Fruit fly (Drosophila melanogaster) whole organism, pupa: ENCODE results near the gene Ziz.

Experiments
- CG10348 ChIP-seq: fragments of 200-800 bp; sonication (Bioruptor generic); IDR thresholded peaks from 2 replicates; pipeline ENCODE4 v1.3.6; 2022; ENCODE audit warnings: missing biosample characterization, missing genetic modification characterization
- CG12605 ChIP-seq: fragments of 200-800 bp; sonication (Bioruptor generic); IDR thresholded peaks from 2 replicates; pipeline ENCODE4 v1.3.6; 2022; ENCODE audit warnings: missing biosample characterization, missing genetic modification characterization
- CG13204 ChIP-seq: fragments of 200-800 bp; sonication (Bioruptor generic); optimal IDR thresholded peaks from 2 replicates; lab custom pipeline; 2018; ENCODE audit warnings: missing biosample characterization, mild to moderate bottlenecking, missing genetic modification characterization, moderate library complexity
- CG14655 ChIP-seq: fragments of 200-800 bp; sonication (Bioruptor generic); optimal IDR thresholded peaks from 3 replicates; lab custom pipeline; 2017; ENCODE audit warnings: mild to moderate bottlenecking, missing biosample characterization, missing genetic modification reagents, missing genetic modification characterization
- CG15710 ChIP-seq: fragments of 200-800 bp; sonication (Bioruptor generic); optimal IDR thresholded peaks from 2 replicates; lab custom pipeline; 2018; ENCODE audit warnings: missing biosample characterization, mild to moderate bottlenecking, missing genetic modification characterization, moderate library complexity
- CG17806 ChIP-seq: fragments of 200-800 bp; sonication (Bioruptor generic); optimal IDR thresholded peaks from 2 replicates; lab custom pipeline; 2018; ENCODE audit warnings: missing biosample characterization, mild to moderate bottlenecking, missing genetic modification characterization, moderate library complexity
- CG32121 ChIP-seq: fragments of 200-800 bp; sonication (Bioruptor generic); IDR thresholded peaks from 2 replicates; pipeline ENCODE4 v1.3.6; 2022; ENCODE audit warnings: missing biosample characterization, missing genetic modification characterization
- CG34367 ChIP-seq: fragments of 200-800 bp; sonication (Bioruptor generic); optimal IDR thresholded peaks from 2 replicates; lab custom pipeline; 2018; ENCODE audit warnings: missing biosample characterization, mild to moderate bottlenecking, missing genetic modification characterization
- CG4496 ChIP-seq: fragments of 200-800 bp; sonication (Bioruptor generic); IDR thresholded peaks from 3 replicates; pipeline ENCODE4 v1.3.6; 2022; ENCODE audit warnings: missing biosample characterization, missing genetic modification characterization
- CG8159 ChIP-seq: fragments of 200-800 bp; sonication (Bioruptor generic); optimal IDR thresholded peaks from 3 replicates; lab custom pipeline; 2018; ENCODE audit warnings: missing biosample characterization, mild to moderate bottlenecking, missing genetic modification characterization, moderate library complexity
- CG8301 ChIP-seq: fragments of 200-800 bp; sonication (Bioruptor generic); optimal IDR thresholded peaks from 2 replicates; lab custom pipeline; 2018; ENCODE audit warnings: missing biosample characterization, mild to moderate bottlenecking, missing genetic modification characterization
- CG9948 ChIP-seq: fragments of 200-800 bp; sonication (Bioruptor generic); optimal IDR thresholded peaks from 2 replicates; lab custom pipeline; 2018; ENCODE audit warnings: missing biosample characterization, mild to moderate bottlenecking, missing genetic modification characterization, moderate library complexity
- D1 ChIP-seq: fragments of 200-800 bp; sonication (Bioruptor generic); optimal IDR thresholded peaks from 2 replicates; lab custom pipeline; 2018; ENCODE audit warnings: missing biosample characterization, mild to moderate bottlenecking, missing genetic modification characterization, moderate library complexity
- EcR ChIP-seq: fragments of 200-800 bp; sonication (Bioruptor generic); optimal IDR thresholded peaks from 3 replicates; lab custom pipeline; 2019; ENCODE audit warnings: missing biosample characterization, missing genetic modification characterization, mild to moderate bottlenecking, moderate library complexity, missing genetic modification reagents
- Ets98B ChIP-seq: fragments of 200-800 bp; sonication (Bioruptor generic); IDR thresholded peaks from 2 replicates; pipeline ENCODE4 v1.3.6; 2022; ENCODE audit warnings: missing biosample characterization, missing genetic modification characterization
- Pif1A ChIP-seq: fragments of 200-800 bp; sonication (Bioruptor generic); optimal IDR thresholded peaks from 3 replicates; lab custom pipeline; 2016; ENCODE audit warnings: missing biosample characterization, missing genetic modification characterization
- Pif1B ChIP-seq: fragments of 200-800 bp; sonication (Bioruptor generic); optimal IDR thresholded peaks from 3 replicates; lab custom pipeline; 2016; ENCODE audit warnings: missing biosample characterization, missing genetic modification characterization
- Snoo ChIP-seq: fragments of 200-800 bp; sonication (Bioruptor generic); optimal IDR thresholded peaks from 3 replicates; lab custom pipeline; 2017; ENCODE audit warnings: missing biosample characterization, mild to moderate bottlenecking, missing genetic modification characterization, inconsistent platforms
- fd96Ca ChIP-seq: fragments of 200-800 bp; sonication (Bioruptor generic); IDR thresholded peaks from 3 replicates; pipeline ENCODE4 v1.3.6; 2022; ENCODE audit warnings: missing biosample characterization, missing genetic modification characterization
- gl ChIP-seq: fragments of 200-800 bp; sonication (Bioruptor generic); optimal IDR thresholded peaks from 2 replicates; lab custom pipeline; 2018; ENCODE audit warnings: missing biosample characterization, mild to moderate bottlenecking, missing genetic modification characterization
- rn ChIP-seq: fragments of 200-800 bp; sonication (Bioruptor generic); IDR thresholded peaks from 2 replicates; pipeline ENCODE4 v1.3.6; 2022; ENCODE audit warnings: missing biosample characterization, missing genetic modification characterization

The Ziz gene

dm6 chr2L:7515396-7515795 is 19.3 kb upstream of the Ziz start:
- peak; percentile 12 for TF ChIP-seq CG17806 (tag; lab: Kevin White, UChicago)
- peak; percentile 31 for TF ChIP-seq CG9948 (tag; lab: Kevin White, UChicago)
- TF ChIP-seq CG8301 (tag; lab: Kevin White, UChicago): peak; percentile 38
- peak; percentile 57; the same call in 1 of the 2 replicates for TF ChIP-seq CG32121 (GFP tag; lab: Robert Waterston, UW)
- peak; percentile 49 for TF ChIP-seq CG14655 (GFP tag; lab: Kevin White, UChicago)
- peak; percentile 73; the same call in 2 of the 3 replicates for TF ChIP-seq CG4496 (GFP tag; lab: Robert Waterston, UW)
- no peak for TF ChIP-seq CG10348 (GFP tag; lab: Robert Waterston, UW)
- no peak for TF ChIP-seq rn (GFP tag; lab: Robert Waterston, UW)
- TF ChIP-seq fd96Ca (GFP tag; lab: Robert Waterston, UW): no peak
- no peak for TF ChIP-seq CG13204 (GFP tag; lab: Kevin White, UChicago)
- no peak for TF ChIP-seq Pif1B (GFP tag; lab: Kevin White, UChicago)
- TF ChIP-seq EcR (GFP tag; lab: Kevin White, UChicago): no peak
- TF ChIP-seq Snoo (tag; lab: Kevin White, UChicago): no peak
- peak; percentile 44 for TF ChIP-seq Ets98B (GFP tag; lab: Robert Waterston, UW)
- TF ChIP-seq CG34367 (tag; lab: Kevin White, UChicago): no peak

DNA sequence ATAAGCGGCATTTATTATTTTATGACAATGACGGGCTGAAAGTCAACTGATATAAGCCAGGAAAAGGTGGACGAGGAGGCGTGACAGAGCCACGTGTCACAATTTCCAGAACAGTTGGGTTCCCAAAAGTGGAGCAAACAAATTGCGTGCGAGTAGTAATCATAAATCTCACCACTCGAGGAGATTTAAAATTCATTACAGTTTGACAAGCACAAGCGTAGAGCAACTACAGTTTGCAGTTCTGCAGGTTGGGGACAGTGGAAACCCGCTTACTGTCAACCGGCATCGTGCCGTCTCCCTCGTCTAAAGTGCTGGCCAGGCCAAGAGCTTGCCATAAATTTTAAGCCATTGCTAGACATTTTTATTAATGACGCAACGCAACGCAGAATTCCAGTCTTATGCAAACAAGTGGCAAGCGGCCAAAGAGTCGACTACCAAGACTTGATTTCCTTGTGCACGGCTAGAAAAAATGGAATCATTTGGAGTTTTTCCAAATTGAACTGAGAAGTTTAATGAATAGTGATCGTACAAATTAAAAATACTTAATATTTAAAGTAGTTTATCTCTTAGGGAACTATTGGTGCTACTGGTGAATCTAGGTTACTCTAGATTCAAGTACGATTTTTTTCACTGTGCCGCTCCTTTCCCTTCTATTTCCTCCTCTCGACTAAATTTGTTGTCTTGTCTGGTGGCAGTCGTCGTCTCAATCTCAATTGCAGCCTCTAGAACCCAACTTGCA is 17.4 kb upstream of the Ziz start:
- TF ChIP-seq gl (tag; lab: Kevin White, UChicago) (peak; percentile 24), rn (GFP tag; lab: Robert Waterston, UW) (peak; percentile 29; the same call in 1 of the 2 replicates), Snoo (tag; lab: Kevin White, UChicago) (no peak), CG13204 (GFP tag; lab: Kevin White, UChicago) (no peak), EcR (GFP tag; lab: Kevin White, UChicago) (no peak), CG8301 (tag; lab: Kevin White, UChicago) (peak; percentile 87), CG12605 (peak; percentile 38; the same call in 1 of the 2 replicates), Pif1B (GFP tag; lab: Kevin White, UChicago) (no peak), CG8159 (tag; lab: Kevin White, UChicago) (peak; percentile 62), CG34367 (tag; lab: Kevin White, UChicago) (no peak), CG9948 (tag; lab: Kevin White, UChicago) (peak; percentile 47), CG32121 (GFP tag; lab: Robert Waterston, UW) (peak; percentile 86), Ets98B (GFP tag; lab: Robert Waterston, UW) (peak; percentile 86), CG4496 (GFP tag; lab: Robert Waterston, UW) (peak; percentile 85; the same call in 2 of the 3 replicates), CG14655 (GFP tag; lab: Kevin White, UChicago) (peak; percentile 89), D1 (peak; percentile 16), CG17806 (tag; lab: Kevin White, UChicago) (peak; percentile 48), fd96Ca (GFP tag; lab: Robert Waterston, UW) (peak; percentile 79), CG10348 (GFP tag; lab: Robert Waterston, UW) (no peak), CG15710 (tag; lab: Kevin White, UChicago) (no peak), Pif1A (peak; percentile 17)

DNA sequence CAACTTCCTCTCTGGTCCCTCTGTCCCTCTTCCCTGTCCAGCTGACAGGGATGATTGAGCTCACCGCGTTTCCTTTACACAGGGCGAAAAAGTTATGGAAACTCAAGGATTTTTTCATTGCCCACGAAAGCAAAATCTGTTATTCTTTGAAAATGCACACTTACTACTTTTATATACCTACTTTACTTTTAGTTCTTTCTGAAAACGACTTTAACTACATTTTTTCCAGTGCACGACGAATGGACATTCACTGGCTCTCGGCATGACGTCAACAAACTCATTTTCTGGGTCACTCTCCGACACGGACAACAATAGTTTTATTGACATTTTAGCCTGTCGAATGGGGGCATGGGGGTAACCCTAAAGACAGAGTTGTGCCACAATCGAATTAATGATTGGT is 16.8 kb upstream of the Ziz start:
- TF ChIP-seq rn (GFP tag; lab: Robert Waterston, UW) (no peak), D1 (no peak), EcR (GFP tag; lab: Kevin White, UChicago) (no peak), CG17806 (tag; lab: Kevin White, UChicago) (peak; percentile 63), CG8301 (tag; lab: Kevin White, UChicago) (peak; percentile 62), fd96Ca (GFP tag; lab: Robert Waterston, UW) (peak; percentile 72), Snoo (tag; lab: Kevin White, UChicago) (peak; percentile 45), CG8159 (tag; lab: Kevin White, UChicago) (peak; percentile 71), CG4496 (GFP tag; lab: Robert Waterston, UW) (peak; percentile 84), CG9948 (tag; lab: Kevin White, UChicago) (peak; percentile 29), CG13204 (GFP tag; lab: Kevin White, UChicago) (no peak), CG32121 (GFP tag; lab: Robert Waterston, UW) (peak; percentile 73), CG14655 (GFP tag; lab: Kevin White, UChicago) (peak; percentile 56), CG12605 (peak; percentile 31; the same call in 1 of the 2 replicates), CG10348 (GFP tag; lab: Robert Waterston, UW) (no peak), gl (tag; lab: Kevin White, UChicago) (peak; percentile 34), Pif1A (peak; percentile 65), Ets98B (GFP tag; lab: Robert Waterston, UW) (peak; percentile 69), CG15710 (tag; lab: Kevin White, UChicago) (peak; percentile 55), CG34367 (tag; lab: Kevin White, UChicago) (peak; percentile 23), Pif1B (GFP tag; lab: Kevin White, UChicago) (peak; percentile 23)

DNA sequence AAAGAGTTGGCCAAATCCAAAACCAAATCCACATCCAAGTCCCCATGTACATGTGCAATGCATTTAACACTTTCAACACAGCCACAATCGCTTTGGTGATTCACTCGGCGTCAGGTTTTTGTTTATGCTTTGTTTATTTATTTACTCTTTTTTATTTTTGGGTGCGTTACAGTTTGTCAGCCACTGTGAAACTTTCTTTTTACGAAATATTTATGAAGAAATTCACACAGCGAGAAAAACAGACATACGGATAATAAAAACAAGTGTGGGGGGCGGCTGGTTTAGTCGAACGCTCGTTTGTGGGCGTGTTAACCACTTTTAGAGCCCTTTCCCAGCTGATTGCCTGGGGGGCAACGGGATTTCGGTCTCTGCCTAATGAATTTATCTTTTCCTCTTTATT is 12.8 kb upstream of the Ziz start:
- TF ChIP-seq CG8301 (tag; lab: Kevin White, UChicago): no peak
- TF ChIP-seq EcR (GFP tag; lab: Kevin White, UChicago): no peak
- TF ChIP-seq CG9948 (tag; lab: Kevin White, UChicago): no peak
- no peak for TF ChIP-seq gl (tag; lab: Kevin White, UChicago)
- no peak for TF ChIP-seq CG14655 (GFP tag; lab: Kevin White, UChicago)
- no peak for TF ChIP-seq CG12605
- TF ChIP-seq D1: no peak
- TF ChIP-seq CG15710 (tag; lab: Kevin White, UChicago): no peak
- TF ChIP-seq Pif1B (GFP tag; lab: Kevin White, UChicago): no peak
